Worm (Caenorhabditis elegans) whole organism, mixed stage, embryonic: ENCODE measurements around the gene hpo-8.

Experiments used
- blmp-1 ChIP-seq: fragments of 150-350 bp; optimal IDR thresholded peaks from 2 replicates; lab custom pipeline; 2014; ENCODE audit warnings: missing biosample characterization, missing genetic modification characterization
- elt-1 ChIP-seq: sonication (generic microtip); optimal IDR thresholded peaks from 2 replicates; lab custom pipeline; 2017; ENCODE audit warnings: missing genetic modification characterization, mild to moderate bottlenecking, missing compliant biosample characterization, antibody characterized with exemption, moderate library complexity, borderline replicate concordance; ENCODE audit not compliant: insufficient read depth
- nhr-76 ChIP-seq: sonication (generic microtip); optimal IDR thresholded peaks from 2 replicates; lab custom pipeline; 2017; ENCODE audit warnings: missing biosample characterization, missing genetic modification characterization
- unc-39 ChIP-seq: fragments of 150-350 bp; optimal IDR thresholded peaks from 2 replicates; lab custom pipeline; 2014; ENCODE audit warnings: missing biosample characterization, missing genetic modification characterization

- no peak for TF ChIP-seq unc-39 (tag; lab: Kevin White, UChicago)
- TF ChIP-seq elt-1 = no peak
- no peak for TF ChIP-seq blmp-1 (tag; lab: Kevin White, UChicago)
- no peak for TF ChIP-seq nhr-76 (tag; lab: Kevin White, UChicago)
Observed at ce11 chrV:6838599-6838998, 490 bp upstream of the hpo-8 start, which contains the start of gene T15B7.15.
